Fruit fly (Drosophila melanogaster): Measurements from ENCODE around the gene nesd.
A peak's percentile ranks its signal among the peaks of the same experiment; 100 is the strongest.

nesd gene

dm6 chr2L:20075234-20075803, 18.5 kb upstream of the nesd start, which contains the start of the genes pr and neb (continued):
- TF ChIP-seq Eip75B (GFP tag; optimal IDR thresholded peaks at IDR 0.05) (peak; percentile 61), CG10631 (GFP tag; optimal IDR thresholded peaks at IDR 0.05) (peak; percentile 43), CG6163 (GFP tag; IDR thresholded peaks at IDR 0.05) (peak; percentile 73), fkh (GFP tag; optimal IDR thresholded peaks at IDR 0.05) (peak; percentile 85), CG7368 (GFP tag; optimal IDR thresholded peaks at IDR 0.05) (no peak), CG31627 (GFP tag; optimal IDR thresholded peaks at IDR 0.05) (peak; percentile 36), Hr38 (GFP tag; optimal IDR thresholded peaks at IDR 0.05) (no peak), CG8319 (GFP tag; optimal IDR thresholded peaks at IDR 0.05) (no peak), spab (GFP tag; optimal IDR thresholded peaks at IDR 0.05) (no peak), Eip93F (GFP tag; optimal IDR thresholded peaks at IDR 0.05) (peak; percentile 41), Lpt (GFP tag; optimal IDR thresholded peaks at IDR 0.05) (no peak), CG3032 (tag; optimal IDR thresholded peaks at IDR 0.05) (peak; percentile 25), Sox14 (GFP tag; optimal IDR thresholded peaks at IDR 0.05) (peak; percentile 58), vri (GFP tag; optimal IDR thresholded peaks at IDR 0.05) (peak; percentile 53), Eip78C (GFP tag) (peak; percentile 82), CG11902 (GFP tag; optimal IDR thresholded peaks at IDR 0.05) (peak; percentile 51), Sox15 (GFP tag; optimal IDR thresholded peaks at IDR 0.05) (no peak), CG11294 (GFP tag; IDR thresholded peaks at IDR 0.05) (no peak), acj6 (GFP tag; optimal IDR thresholded peaks at IDR 0.05) (peak; percentile 54), salr (GFP tag; optimal IDR thresholded peaks at IDR 0.05) (no peak), fd85E (GFP tag; optimal IDR thresholded peaks at IDR 0.05) (no peak), Ets21C (GFP tag; optimal IDR thresholded peaks at IDR 0.05) (peak; percentile 26), CG8632 (GFP tag; optimal IDR thresholded peaks at IDR 0.05) (no peak), dac (GFP tag; optimal IDR thresholded peaks at IDR 0.05) (no peak), CG6854 (GFP tag; optimal IDR thresholded peaks at IDR 0.05) (no peak), CG16779 (tag; optimal IDR thresholded peaks at IDR 0.05) (no peak), CG4318 (GFP tag; optimal IDR thresholded peaks at IDR 0.05) (no peak), Hr39 (GFP tag; optimal IDR thresholded peaks at IDR 0.05) (peak; percentile 42), CG11762 (GFP tag; optimal IDR thresholded peaks at IDR 0.05; ENCODE audit: insufficient read depth) (no peak), lz (GFP tag; optimal IDR thresholded peaks at IDR 0.05) (peak; percentile 45), topi (GFP tag; optimal IDR thresholded peaks at IDR 0.05) (peak; percentile 73), fd59A (GFP tag; optimal IDR thresholded peaks at IDR 0.05) (no peak), svp (GFP tag) (peak; percentile 81), OdsH (GFP tag; optimal IDR thresholded peaks at IDR 0.05) (peak; percentile 25), achi (GFP tag; optimal IDR thresholded peaks at IDR 0.05) (peak; percentile 27), Smox (GFP tag; optimal IDR thresholded peaks at IDR 0.05) (peak; percentile 67), pdm3 (GFP tag; optimal IDR thresholded peaks at IDR 0.05) (peak; percentile 67), esn (GFP tag; optimal IDR thresholded peaks at IDR 0.05) (peak; percentile 62), CG34406 (GFP tag; optimal IDR thresholded peaks at IDR 0.05) (peak; percentile 52), Met (GFP tag; optimal IDR thresholded peaks at IDR 0.05) (peak; percentile 39), CG6276 (GFP tag; optimal IDR thresholded peaks at IDR 0.05) (no peak)
